Fruit fly (Drosophila melanogaster) whole organism, embryonic: ENCODE measurements around the gene ND-B18.

Experiments
- CG10274 ChIP-seq: fragments of 200-800 bp; sonication (Bioruptor generic); optimal IDR thresholded peaks from 3 replicates; lab custom pipeline; 2017; ENCODE audit warnings: missing biosample characterization, mild to moderate bottlenecking, missing genetic modification characterization
- CG10979 ChIP-seq: fragments of 200-800 bp; sonication (Bioruptor generic); optimal IDR thresholded peaks from 2 replicates; lab custom pipeline; 2018; ENCODE audit warnings: missing biosample characterization, mild to moderate bottlenecking, missing genetic modification characterization, moderate library complexity
- CG13775 ChIP-seq: fragments of 200-800 bp; sonication (Bioruptor generic); optimal IDR thresholded peaks from 3 replicates; lab custom pipeline; 2017; ENCODE audit warnings: missing biosample characterization, mild to moderate bottlenecking, missing genetic modification characterization
- CG13894 ChIP-seq: fragments of 200-800 bp; sonication (Bioruptor generic); optimal IDR thresholded peaks from 3 replicates; lab custom pipeline; 2018; ENCODE audit warnings: missing biosample characterization, mild to moderate bottlenecking, missing genetic modification characterization, moderate library complexity
- CG15269 ChIP-seq: fragments of 200-800 bp; sonication (Bioruptor generic); optimal IDR thresholded peaks from 2 replicates; lab custom pipeline; 2018; ENCODE audit warnings: missing biosample characterization, mild to moderate bottlenecking, missing genetic modification characterization, moderate library complexity
- CG15601 ChIP-seq: fragments of 200-800 bp; sonication (Bioruptor generic); optimal IDR thresholded peaks from 3 replicates; lab custom pipeline; 2019; ENCODE audit warnings: missing biosample characterization, mild to moderate bottlenecking, missing genetic modification characterization, moderate library complexity
- CG17912 ChIP-seq: fragments of 200-800 bp; sonication (Bioruptor generic); optimal IDR thresholded peaks from 2 replicates; lab custom pipeline; 2018; ENCODE audit warnings: missing biosample characterization, mild to moderate bottlenecking, missing genetic modification characterization
- CG1792 ChIP-seq: fragments of 200-800 bp; sonication (Bioruptor generic); optimal IDR thresholded peaks from 2 replicates; lab custom pipeline; 2016; ENCODE audit warnings: missing biosample characterization, missing genetic modification characterization
- CG18476 ChIP-seq: fragments of 200-800 bp; sonication (Bioruptor generic); optimal IDR thresholded peaks from 2 replicates; lab custom pipeline; 2016; ENCODE audit warnings: missing biosample characterization, mild to moderate bottlenecking, missing genetic modification characterization
- CG2129 ChIP-seq: fragments of 200-800 bp; sonication (Bioruptor generic); IDR thresholded peaks from 2 replicates; pipeline ENCODE4 v1.3.6; 2022; ENCODE audit warnings: missing biosample characterization, missing genetic modification characterization; ENCODE audit not compliant: partially characterized antibody
- CG3065 ChIP-seq: fragments of 200-800 bp; sonication (Bioruptor generic); optimal IDR thresholded peaks from 2 replicates; lab custom pipeline; 2016; ENCODE audit warnings: missing biosample characterization, missing genetic modification characterization
- CG4404 ChIP-seq: fragments of 200-800 bp; sonication (Bioruptor generic); IDR thresholded peaks from 2 replicates; pipeline ENCODE4 v1.3.6; 2022; ENCODE audit warnings: missing biosample characterization, missing genetic modification characterization
- CG6813 ChIP-seq: fragments of 200-800 bp; sonication (Bioruptor generic); optimal IDR thresholded peaks from 2 replicates; lab custom pipeline; 2017; ENCODE audit warnings: missing biosample characterization, missing genetic modification characterization, mild to moderate bottlenecking, moderate library complexity, missing genetic modification reagents
- CG8944 ChIP-seq: fragments of 200-800 bp; sonication (Bioruptor generic); optimal IDR thresholded peaks from 3 replicates; lab custom pipeline; 2016; ENCODE audit warnings: missing biosample characterization, missing genetic modification characterization
- CG9609 ChIP-seq: fragments of 200-800 bp; sonication (Bioruptor generic); optimal IDR thresholded peaks from 3 replicates; lab custom pipeline; 2016; ENCODE audit warnings: missing biosample characterization, missing genetic modification characterization
- CG9797 ChIP-seq: fragments of 200-800 bp; sonication (Bioruptor generic); optimal IDR thresholded peaks from 3 replicates; lab custom pipeline; 2018; ENCODE audit warnings: missing biosample characterization, mild to moderate bottlenecking, missing genetic modification characterization
- CoRest ChIP-seq: fragments of 200-800 bp; sonication (Bioruptor generic); optimal IDR thresholded peaks from 3 replicates; lab custom pipeline; 2018; ENCODE audit warnings: missing biosample characterization, mild to moderate bottlenecking, missing genetic modification characterization, moderate library complexity
- Dek ChIP-seq: fragments of 200-800 bp; sonication (Bioruptor generic); optimal IDR thresholded peaks from 3 replicates; lab custom pipeline; 2019; ENCODE audit warnings: missing biosample characterization, mild to moderate bottlenecking, missing genetic modification characterization, moderate library complexity
- Dref ChIP-seq: fragments of 200-800 bp; sonication (Bioruptor generic); IDR thresholded peaks from 2 replicates; pipeline ENCODE4 v1.3.6; 2022; ENCODE audit warnings: missing biosample characterization, missing genetic modification characterization
- Fer3 ChIP-seq: fragments of 200-800 bp; sonication (Bioruptor generic); optimal IDR thresholded peaks from 2 replicates; lab custom pipeline; 2018; ENCODE audit warnings: missing biosample characterization, mild to moderate bottlenecking, missing genetic modification characterization, moderate library complexity
- GATAe ChIP-seq: fragments of 200-800 bp; sonication (Bioruptor generic); conservative IDR thresholded peaks from 2 replicates; pipeline ENCODE4 v1.3.6; 2022; ENCODE audit warnings: missing biosample characterization, missing genetic modification characterization
- HLH4C ChIP-seq: fragments of 200-800 bp; sonication (Bioruptor generic); IDR thresholded peaks from 3 replicates; pipeline ENCODE4 v1.3.6; 2022; ENCODE audit warnings: missing biosample characterization, missing genetic modification characterization; ENCODE audit not compliant: partially characterized antibody
- Jarid2 ChIP-seq: fragments of 200-800 bp; sonication (Bioruptor generic); optimal IDR thresholded peaks from 3 replicates; lab custom pipeline; 2017; ENCODE audit warnings: mild to moderate bottlenecking, missing biosample characterization, missing genetic modification reagents, missing genetic modification characterization
- NC2β ChIP-seq: fragments of 200-800 bp; sonication (Bioruptor generic); optimal IDR thresholded peaks from 2 replicates; lab custom pipeline; 2016; ENCODE audit warnings: missing biosample characterization, missing genetic modification characterization
- NK7.1 ChIP-seq: fragments of 200-800 bp; sonication (Bioruptor generic); optimal IDR thresholded peaks from 3 replicates; lab custom pipeline; 2016; ENCODE audit warnings: missing biosample characterization, missing genetic modification characterization
- Ptx1 ChIP-seq: fragments of 200-800 bp; sonication (Bioruptor generic); IDR thresholded peaks from 2 replicates; pipeline ENCODE4 v1.3.6; 2022; ENCODE audit warnings: missing biosample characterization, missing genetic modification characterization
- Ravus ChIP-seq: fragments of 200-800 bp; sonication (Bioruptor generic); IDR thresholded peaks from 2 replicates; pipeline ENCODE4 v1.3.6; 2022; ENCODE audit warnings: missing biosample characterization, missing genetic modification characterization
- ara ChIP-seq: fragments of 200-800 bp; sonication (Bioruptor generic); IDR thresholded peaks from 2 replicates; pipeline ENCODE4 v1.3.6; 2022; ENCODE audit warnings: missing biosample characterization, missing genetic modification characterization
- bcd ChIP-seq: fragments of 200-800 bp; sonication (Bioruptor generic); optimal IDR thresholded peaks from 2 replicates; lab custom pipeline; 2017; ENCODE audit warnings: missing biosample characterization, mild to moderate bottlenecking, missing genetic modification characterization
- cad ChIP-seq: fragments of >200 bp; optimal IDR thresholded peaks from 2 replicates; lab custom pipeline; 2017; ENCODE audit warnings: missing biosample characterization, missing genetic modification characterization
- chn ChIP-seq: fragments of 200-800 bp; sonication (Bioruptor generic); optimal IDR thresholded peaks from 2 replicates; lab custom pipeline; 2016; ENCODE audit warnings: missing biosample characterization, missing genetic modification characterization
- croc ChIP-seq: fragments of 200-800 bp; sonication (Bioruptor generic); conservative IDR thresholded peaks from 3 replicates; pipeline ENCODE4 v1.3.6; 2022; ENCODE audit warnings: missing biosample characterization, missing genetic modification characterization
- da ChIP-seq: fragments of 200-800 bp; sonication (Bioruptor generic); optimal IDR thresholded peaks from 2 replicates; lab custom pipeline; 2016; ENCODE audit warnings: missing biosample characterization, missing genetic modification characterization
- dm ChIP-seq: fragments of 200-800 bp; sonication (Bioruptor generic); optimal IDR thresholded peaks from 3 replicates; lab custom pipeline; 2016; ENCODE audit warnings: missing biosample characterization, missing genetic modification characterization
- gcm ChIP-seq: fragments of 200-800 bp; sonication (Bioruptor generic); optimal IDR thresholded peaks from 2 replicates; lab custom pipeline; 2019; ENCODE audit warnings: missing biosample characterization, mild to moderate bottlenecking, missing genetic modification characterization, moderate library complexity
- hkb ChIP-seq, 2 experiments: fragments of 200-800 bp in 1 of 2; fragments of >200 bp in 1 of 2; sonication (Bioruptor generic) in 1 of 2; IDR thresholded peaks in 1 of 2; optimal IDR thresholded peaks in 1 of 2; 2 replicates each; pipeline versions ENCODE4 v1.3.6 to Lab custom; 2017 to 2022; ENCODE audit warnings: missing biosample characterization in 1 of 2, missing genetic modification characterization in 1 of 2
- hth ChIP-seq: fragments of >200 bp; optimal IDR thresholded peaks from 2 replicates; lab custom pipeline; 2017; ENCODE audit warnings: inconsistent platforms
- kah ChIP-seq: fragments of 200-800 bp; sonication (Bioruptor generic); optimal IDR thresholded peaks from 2 replicates; lab custom pipeline; 2018; ENCODE audit warnings: missing biosample characterization, mild to moderate bottlenecking, missing genetic modification characterization
- lmd ChIP-seq: fragments of 200-800 bp; sonication (Bioruptor generic); IDR thresholded peaks from 2 replicates; pipeline ENCODE4 v1.3.6; 2022; ENCODE audit warnings: missing biosample characterization, missing genetic modification characterization
- mam ChIP-seq: fragments of 200-800 bp; sonication (Bioruptor generic); optimal IDR thresholded peaks from 3 replicates; lab custom pipeline; 2016; ENCODE audit warnings: missing biosample characterization, missing genetic modification characterization
- nerfin-1 ChIP-seq: fragments of 200-800 bp; sonication (Bioruptor generic); optimal IDR thresholded peaks from 3 replicates; lab custom pipeline; 2019; ENCODE audit warnings: missing biosample characterization, mild to moderate bottlenecking, missing genetic modification characterization, moderate library complexity
- nmo ChIP-seq: fragments of 200-800 bp; sonication (Bioruptor generic); optimal IDR thresholded peaks from 2 replicates; lab custom pipeline; 2018; ENCODE audit warnings: missing biosample characterization, mild to moderate bottlenecking, missing genetic modification characterization, moderate library complexity
- odd ChIP-seq: fragments of 200-800 bp; sonication (Bioruptor generic); optimal IDR thresholded peaks from 2 replicates; lab custom pipeline; 2017; ENCODE audit warnings: missing biosample characterization, mild to moderate bottlenecking, missing genetic modification characterization
- pnt ChIP-seq: fragments of 200-800 bp; sonication (Bioruptor generic); optimal IDR thresholded peaks from 3 replicates; lab custom pipeline; 2016; ENCODE audit warnings: missing biosample characterization, missing genetic modification characterization
- pros ChIP-seq: fragments of 200-800 bp; sonication (Bioruptor generic); optimal IDR thresholded peaks from 3 replicates; lab custom pipeline; 2019; ENCODE audit warnings: missing biosample characterization, mild to moderate bottlenecking, missing genetic modification characterization, moderate library complexity
- ranshi ChIP-seq: fragments of 200-800 bp; sonication (Bioruptor generic); IDR thresholded peaks from 2 replicates; pipeline ENCODE4 v1.3.6; 2022; ENCODE audit warnings: missing biosample characterization, missing genetic modification characterization
- seq ChIP-seq: fragments of 200-800 bp; sonication (Bioruptor generic); IDR thresholded peaks from 2 replicates; pipeline ENCODE4 v1.3.6; 2022; ENCODE audit warnings: missing biosample characterization, missing genetic modification characterization
- sima ChIP-seq: fragments of 200-800 bp; sonication (Bioruptor generic); optimal IDR thresholded peaks from 2 replicates; lab custom pipeline; 2016; ENCODE audit warnings: missing biosample characterization, missing genetic modification characterization
- ssp ChIP-seq: fragments of 200-800 bp; sonication (Bioruptor generic); IDR thresholded peaks from 2 replicates; pipeline ENCODE4 v1.3.6; 2022; ENCODE audit warnings: missing biosample characterization, missing genetic modification characterization
- tap ChIP-seq: fragments of 200-800 bp; optimal IDR thresholded peaks from 3 replicates; lab custom pipeline; 2019; ENCODE audit warnings: missing biosample characterization, mild to moderate bottlenecking, missing genetic modification characterization, moderate library complexity
- vfl ChIP-seq: fragments of 200-800 bp; sonication (Bioruptor generic); optimal IDR thresholded peaks from 2 replicates; lab custom pipeline; 2016; ENCODE audit warnings: missing biosample characterization, missing genetic modification characterization

ND-B18 gene

DNA sequence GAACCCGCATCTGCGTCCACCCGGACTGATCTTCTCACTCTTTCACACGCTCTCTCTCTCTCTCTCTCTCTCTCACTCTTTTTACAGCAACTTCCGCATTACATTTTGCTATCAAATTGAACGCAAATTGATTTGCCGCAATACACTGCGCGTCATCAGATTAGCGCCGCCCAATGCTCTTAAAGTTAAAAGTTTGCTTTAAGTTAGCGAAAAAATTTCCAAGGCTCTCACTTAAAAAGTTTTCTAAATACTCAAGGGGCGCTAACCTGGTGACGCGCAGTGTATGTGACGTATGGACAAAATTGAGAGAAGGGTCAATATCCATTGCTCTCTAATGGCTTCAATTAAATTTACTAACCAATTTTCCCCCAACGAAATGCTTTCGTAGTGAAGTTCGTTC, 41.3 kb upstream of the ND-B18 start (continued):
- TF ChIP-seq HLH4C (GFP tag; lab: Robert Waterston, UW) (no peak), CG13894 (tag; lab: Kevin White, UChicago) (peak; percentile 74), lmd (peak; percentile 87), ssp (GFP tag; lab: Robert Waterston, UW) (peak; percentile 60), CG13775 (GFP tag; lab: Kevin White, UChicago) (peak; percentile 67), dm (GFP tag; lab: Kevin White, UChicago) (peak; percentile 80), CG6813 (GFP tag; lab: Kevin White, UChicago) (peak; percentile 77), CG15269 (tag; lab: Kevin White, UChicago) (peak; percentile 91), CG1792 (GFP tag; lab: Kevin White, UChicago) (peak; percentile 76), CG10979 (peak; percentile 82), odd (peak; percentile 74), da (GFP tag; lab: Kevin White, UChicago) (peak; percentile 74), CG2129 (no peak), kah (GFP tag; lab: Kevin White, UChicago) (peak; percentile 71), gcm (peak; percentile 89), pnt (GFP tag; lab: Kevin White, UChicago) (peak; percentile 87), nmo (GFP tag; lab: Kevin White, UChicago) (peak; percentile 87), NK7.1 (GFP tag; lab: Kevin White, UChicago) (peak; percentile 82), chn (GFP tag; lab: Kevin White, UChicago) (peak; percentile 87), ara (GFP tag; lab: Robert Waterston, UW) (peak; percentile 67), pros (GFP tag; lab: Kevin White, UChicago) (peak; percentile 4), CG15601 (peak; percentile 81), Jarid2 (GFP tag; lab: Kevin White, UChicago) (peak; percentile 50), Ravus (GFP tag; lab: Robert Waterston, UW) (peak; percentile 61), ranshi (peak; percentile 88), mam (GFP tag; lab: Kevin White, UChicago) (peak; percentile 88), CG18476 (GFP tag; lab: Kevin White, UChicago) (peak; percentile 70), CoRest (peak; percentile 89), CG17912 (GFP tag; lab: Kevin White, UChicago) (peak; percentile 63), vfl (peak; percentile 80), nerfin-1 (peak; percentile 79), bcd (GFP tag; lab: Kevin White, UChicago) (peak; percentile 84), CG9609 (GFP tag; lab: Kevin White, UChicago) (peak; percentile 82), tap (tag; lab: Kevin White, UChicago) (peak; percentile 85), Fer3 (tag; lab: Kevin White, UChicago) (peak; percentile 87), seq (GFP tag; lab: Robert Waterston, UW) (peak; percentile 84), CG10274 (GFP tag; lab: Kevin White, UChicago) (peak; percentile 61), CG4404 (peak; percentile 69), CG3065 (peak; percentile 74), Dref (GFP tag; lab: Robert Waterston, UW) (no peak), croc (GFP tag; lab: Robert Waterston, UW) (peak; percentile 68), GATAe (GFP tag; lab: Robert Waterston, UW) (peak; percentile 56), sima (GFP tag; lab: Kevin White, UChicago) (peak; percentile 67), Dek (tag; lab: Kevin White, UChicago) (peak; percentile 80), Ptx1 (GFP tag; lab: Robert Waterston, UW) (peak; percentile 82), CG9797 (GFP tag; lab: Kevin White, UChicago) (no peak), CG8944 (GFP tag; lab: Kevin White, UChicago) (peak; percentile 84), hth (no peak), hkb (optimal IDR thresholded peaks at IDR 0.05; lab: Kevin White, UChicago) (no peak), hkb (GFP tag; IDR thresholded peaks at IDR 0.05; lab: Robert Waterston, UW) (peak; percentile 88), cad (no peak), NC2β (peak; percentile 82)
